Fruit fly (Drosophila melanogaster) whole organism, wandering third instar larva: ENCODE data around the gene Gyc76C.
A peak's percentile ranks its signal among the peaks of the same experiment; 100 is the strongest.

ENCODE experiments used
- Abd-B ChIP-seq: fragments of >200 bp; optimal IDR thresholded peaks from 2 replicates; lab custom pipeline; 2017; ENCODE audit warnings: missing biosample characterization, missing genetic modification characterization
- CG32264 ChIP-seq: fragments of 200-800 bp; sonication (Bioruptor generic); optimal IDR thresholded peaks from 2 replicates; lab custom pipeline; 2016; ENCODE audit warnings: missing biosample characterization, missing genetic modification characterization
- CG9705 ChIP-seq: fragments of 200-800 bp; sonication (Bioruptor generic); optimal IDR thresholded peaks from 2 replicates; lab custom pipeline; 2018; ENCODE audit warnings: missing biosample characterization, mild to moderate bottlenecking, missing genetic modification characterization
- CrebA ChIP-seq: fragments of 200-800 bp; sonication (Bioruptor generic); optimal IDR thresholded peaks from 2 replicates; lab custom pipeline; 2016; ENCODE audit warnings: missing biosample characterization, mild to moderate bottlenecking, missing genetic modification characterization, borderline replicate concordance
- Dif ChIP-seq: fragments of 200-275, 200-300 bp; sonication (Bioruptor generic); optimal IDR thresholded peaks from 2 replicates; lab custom pipeline; 2018; ENCODE audit warnings: missing biosample characterization, missing genetic modification characterization; ENCODE audit not compliant: partially characterized antibody
- GATAd ChIP-seq: sonication (Bioruptor generic); optimal IDR thresholded peaks from 2 replicates; lab custom pipeline; 2016; ENCODE audit warnings: missing biosample characterization, missing genetic modification characterization
- HLH106 ChIP-seq: fragments of 200-800 bp; optimal IDR thresholded peaks from 3 replicates; lab custom pipeline; 2019; ENCODE audit warnings: missing biosample characterization, mild to moderate bottlenecking, missing genetic modification characterization, moderate library complexity
- Hnf4 ChIP-seq: fragments of 200-800 bp; sonication (Bioruptor generic); optimal IDR thresholded peaks from 2 replicates; lab custom pipeline; 2016; ENCODE audit warnings: missing biosample characterization, mild to moderate bottlenecking, missing genetic modification characterization
- Hr78 ChIP-seq: fragments of >200 bp; optimal IDR thresholded peaks from 2 replicates; lab custom pipeline; 2017; ENCODE audit warnings: missing biosample characterization, missing genetic modification characterization
- Hr83 ChIP-seq: fragments of 200-300 bp; sonication (Bioruptor generic); optimal IDR thresholded peaks from 2 replicates; lab custom pipeline; 2016; ENCODE audit warnings: missing biosample characterization, mild to moderate bottlenecking, missing genetic modification characterization, moderate library complexity; ENCODE audit not compliant: poor library complexity, severe bottlenecking
- Jra ChIP-seq: sonication (Bioruptor generic); optimal IDR thresholded peaks from 2 replicates; lab custom pipeline; 2016; ENCODE audit warnings: missing biosample characterization, missing genetic modification characterization
- Mio ChIP-seq: sonication (Bioruptor generic); optimal IDR thresholded peaks from 2 replicates; lab custom pipeline; 2016; ENCODE audit warnings: missing biosample characterization, missing genetic modification characterization
- Myc ChIP-seq: fragments of >200 bp; optimal IDR thresholded peaks from 2 replicates; lab custom pipeline; 2017
- N ChIP-seq: fragments of >200 bp; optimal IDR thresholded peaks from 2 replicates; lab custom pipeline; 2018; ENCODE audit warnings: missing biosample characterization, missing external identifiers, missing genetic modification characterization
- OdsH ChIP-seq: fragments of 200-800 bp; sonication (Bioruptor generic); optimal IDR thresholded peaks from 2 replicates; lab custom pipeline; 2016; ENCODE audit warnings: missing biosample characterization, mild to moderate bottlenecking, missing genetic modification characterization
- Rel ChIP-seq, 2 experiments: fragments of 200-800 bp; sonication (Bioruptor generic) in 1 of 2; optimal IDR thresholded peaks; 2 replicates in 1 of 2; 3 replicates in 1 of 2; lab custom pipeline; 2016 to 2019; ENCODE audit warnings: mild to moderate bottlenecking in 2 of 2, missing biosample characterization in 2 of 2, missing genetic modification characterization in 2 of 2, moderate library complexity in 1 of 2
- Sp1 ChIP-seq: fragments of 200-800 bp; sonication (Bioruptor generic); optimal IDR thresholded peaks from 3 replicates; lab custom pipeline; 2019; ENCODE audit warnings: missing biosample characterization, mild to moderate bottlenecking, missing genetic modification characterization, moderate library complexity
- Vsx2 ChIP-seq: fragments of 200-300, 225-300 bp; sonication (Bioruptor generic); optimal IDR thresholded peaks from 2 replicates; lab custom pipeline; 2018; ENCODE audit warnings: missing biosample characterization, missing genetic modification characterization; ENCODE audit not compliant: partially characterized antibody
- br ChIP-seq: fragments of 200-800 bp; sonication (Bioruptor generic); optimal IDR thresholded peaks from 2 replicates; lab custom pipeline; 2016; ENCODE audit warnings: missing biosample characterization, missing genetic modification characterization
- brk ChIP-seq: fragments of 200-800 bp; sonication (Bioruptor generic); optimal IDR thresholded peaks from 2 replicates; lab custom pipeline; 2016; ENCODE audit warnings: missing biosample characterization, mild to moderate bottlenecking, missing genetic modification characterization
- dmrt93B ChIP-seq: fragments of 200-800 bp; sonication (Bioruptor generic); optimal IDR thresholded peaks from 2 replicates; lab custom pipeline; 2018; ENCODE audit warnings: missing biosample characterization, mild to moderate bottlenecking, missing genetic modification characterization
- dsf ChIP-seq: sonication (Bioruptor generic); optimal IDR thresholded peaks from 2 replicates; lab custom pipeline; 2016; ENCODE audit warnings: missing biosample characterization, missing genetic modification characterization, borderline replicate concordance
- foxo ChIP-seq, 2 experiments: fragments of 200-800 bp; sonication (Bioruptor generic); optimal IDR thresholded peaks; 2 replicates in 1 of 2; 3 replicates in 1 of 2; lab custom pipeline; 2016 to 2017; ENCODE audit warnings: missing biosample characterization in 2 of 2, missing genetic modification characterization in 2 of 2
- fru ChIP-seq: fragments of 200-800 bp; sonication (Bioruptor generic); optimal IDR thresholded peaks from 3 replicates; lab custom pipeline; 2016; ENCODE audit warnings: missing biosample characterization, mild to moderate bottlenecking, missing genetic modification characterization
- h ChIP-seq: fragments of 200-800 bp; sonication (Bioruptor generic); optimal IDR thresholded peaks from 3 replicates; lab custom pipeline; 2016; ENCODE audit warnings: missing biosample characterization, mild to moderate bottlenecking, missing genetic modification characterization
- lola ChIP-seq: fragments of >200 bp; optimal IDR thresholded peaks from 2 replicates; lab custom pipeline; 2017; ENCODE audit warnings: missing biosample characterization, missing genetic modification characterization
- pan ChIP-seq: fragments of >200 bp; optimal IDR thresholded peaks from 2 replicates; lab custom pipeline; 2017
- psq ChIP-seq: fragments of 200-800 bp; sonication (Bioruptor generic); optimal IDR thresholded peaks from 3 replicates; lab custom pipeline; 2017; ENCODE audit warnings: missing biosample characterization, mild to moderate bottlenecking, missing genetic modification characterization, moderate library complexity
- rgr ChIP-seq: fragments of 200-800 bp; sonication (Bioruptor generic); optimal IDR thresholded peaks from 3 replicates; lab custom pipeline; 2016; ENCODE audit warnings: missing biosample characterization, mild to moderate bottlenecking, missing genetic modification characterization
- sage ChIP-seq: fragments of 200-800 bp; sonication (Bioruptor generic); optimal IDR thresholded peaks from 2 replicates; lab custom pipeline; 2016; ENCODE audit warnings: missing biosample characterization, mild to moderate bottlenecking, missing genetic modification characterization
- sv ChIP-seq: fragments of 200-800 bp; sonication (Bioruptor generic); optimal IDR thresholded peaks from 3 replicates; lab custom pipeline; 2016; ENCODE audit warnings: missing biosample characterization, missing genetic modification characterization
- tai ChIP-seq: sonication (Bioruptor generic); optimal IDR thresholded peaks from 2 replicates; lab custom pipeline; 2016; ENCODE audit warnings: missing biosample characterization, missing genetic modification characterization
- usp ChIP-seq: fragments of >200 bp; optimal IDR thresholded peaks from 2 replicates; lab custom pipeline; 2017; ENCODE audit warnings: missing biosample characterization, missing genetic modification characterization
- woc ChIP-seq: sonication (Bioruptor generic); optimal IDR thresholded peaks from 2 replicates; lab custom pipeline; 2016; ENCODE audit warnings: missing biosample characterization, mild to moderate bottlenecking, missing genetic modification characterization

The Gyc76C gene

dm6 chr3L:19807103-19807502 lies 13.7 kb upstream of the Gyc76C start, which contains the start of the genes CG14104 and Kap-alpha1:
Gene CG14104 (minus strand): TSS chr3L:19807199.
Gene Kap-alpha1 (plus strand): TSS chr3L:19807232.
- no peak for TF ChIP-seq Rel (GFP tag; optimal IDR thresholded peaks at IDR 0.05; lab: Kevin White, UChicago)
- peak; percentile 28 for TF ChIP-seq Rel (tag; optimal IDR thresholded peaks at IDR 0.05; lab: Kevin White, UChicago)
- no peak for TF ChIP-seq usp (GFP tag; lab: Kevin White, UChicago)
- TF ChIP-seq CG32264 (GFP tag; lab: Kevin White, UChicago) = no peak
- no peak for TF ChIP-seq Mio (GFP tag; lab: Kevin White, UChicago)
- TF ChIP-seq Vsx2 (GFP tag; lab: Kevin White, UChicago) = no peak
- no peak for TF ChIP-seq Abd-B (GFP tag; lab: Kevin White, UChicago)
- no peak for TF ChIP-seq tai
- no peak for TF ChIP-seq Hnf4 (GFP tag; lab: Kevin White, UChicago)
- TF ChIP-seq pan (lab: Kevin White, UChicago) = no peak
- peak; percentile 11 for TF ChIP-seq Myc (lab: Kevin White, UChicago)
- no peak for TF ChIP-seq br
- TF ChIP-seq fru (GFP tag; lab: Kevin White, UChicago) = no peak
- no peak for TF ChIP-seq rgr
- TF ChIP-seq N (GFP tag; lab: Kevin White, UChicago) = peak; percentile 47
- no peak for TF ChIP-seq CG9705 (GFP tag; lab: Kevin White, UChicago)
- TF ChIP-seq sage (GFP tag; lab: Kevin White, UChicago) = no peak

- no peak for TF ChIP-seq Abd-B (GFP tag; lab: Kevin White, UChicago)
- TF ChIP-seq GATAd (GFP tag; lab: Kevin White, UChicago) = no peak
- no peak for TF ChIP-seq sage (GFP tag; lab: Kevin White, UChicago)
- TF ChIP-seq woc = no peak
- TF ChIP-seq dmrt93B = no peak
- TF ChIP-seq foxo (GFP tag; optimal IDR thresholded peaks at IDR 0.05; lab: Kevin White, UChicago) = no peak
- TF ChIP-seq CG9705 (GFP tag; lab: Kevin White, UChicago) = no peak
- no peak for TF ChIP-seq OdsH (GFP tag; lab: Kevin White, UChicago)
- TF ChIP-seq HLH106 (tag; lab: Kevin White, UChicago) = no peak
- TF ChIP-seq Hnf4 (GFP tag; lab: Kevin White, UChicago) = no peak
- TF ChIP-seq rgr = no peak
- no peak for TF ChIP-seq lola (GFP tag; lab: Kevin White, UChicago)
- TF ChIP-seq usp (GFP tag; lab: Kevin White, UChicago) = no peak
These were observed 12.5 kb upstream of the Gyc76C start, which contains the start of gene CG34116 for dm6 chr3L:19805895-19806294. Gene CG34116 (minus strand): TSS chr3L:19806036.

- TF ChIP-seq CrebA (GFP tag; lab: Kevin White, UChicago) = no peak
- no peak for TF ChIP-seq Hr78 (GFP tag; lab: Kevin White, UChicago)
- no peak for TF ChIP-seq tai
- TF ChIP-seq sv = no peak
- TF ChIP-seq Hr83 = no peak
- TF ChIP-seq Rel (GFP tag; optimal IDR thresholded peaks at IDR 0.05; lab: Kevin White, UChicago) = no peak
- peak; percentile 39 for TF ChIP-seq Rel (tag; optimal IDR thresholded peaks at IDR 0.05; lab: Kevin White, UChicago)
- no peak for TF ChIP-seq sage (GFP tag; lab: Kevin White, UChicago)
- no peak for TF ChIP-seq h (GFP tag; lab: Kevin White, UChicago)
- TF ChIP-seq Abd-B (GFP tag; lab: Kevin White, UChicago) = no peak
These were observed 11.5 kb upstream of the Gyc76C start, which contains the start of the genes TORIP and Ccdc58 for dm6 chr3L:19804908-19805307. Gene TORIP (minus strand): TSS chr3L:19805080. Gene Ccdc58 (plus strand): TSS chr3L:19805181.

dm6 chr3L:19801105-19801504 lies 7.7 kb upstream of the Gyc76C start, which contains the start of gene CG14102:
Gene CG14102 (minus strand): TSS chr3L:19801291.
- TF ChIP-seq usp (GFP tag; lab: Kevin White, UChicago) (no peak), dsf (no peak), sv (no peak), rgr (no peak), OdsH (GFP tag; lab: Kevin White, UChicago) (no peak)

dm6 chr3L:19798978-19799377 lies 5.6 kb upstream of the Gyc76C start, which contains the start of gene Ir76a:
Gene Ir76a (plus strand): TSS chr3L:19799278.
- TF ChIP-seq CrebA (GFP tag; lab: Kevin White, UChicago) (no peak), Dif (GFP tag; lab: Kevin White, UChicago) (no peak), brk (no peak), Sp1 (GFP tag; lab: Kevin White, UChicago) (no peak), CG9705 (GFP tag; lab: Kevin White, UChicago) (no peak), h (GFP tag; lab: Kevin White, UChicago) (no peak), Vsx2 (GFP tag; lab: Kevin White, UChicago) (no peak), Jra (GFP tag; lab: Kevin White, UChicago) (no peak), psq (GFP tag; lab: Kevin White, UChicago) (no peak), Hr78 (GFP tag; lab: Kevin White, UChicago) (no peak)
- TF ChIP-seq, all 38 proteins: peak for 0
